Fruit fly (Drosophila melanogaster): ENCODE results near the gene mtTFB1.
A peak's percentile ranks its signal among the peaks of the same experiment; 100 is the strongest.

mtTFB1 gene

DNA sequence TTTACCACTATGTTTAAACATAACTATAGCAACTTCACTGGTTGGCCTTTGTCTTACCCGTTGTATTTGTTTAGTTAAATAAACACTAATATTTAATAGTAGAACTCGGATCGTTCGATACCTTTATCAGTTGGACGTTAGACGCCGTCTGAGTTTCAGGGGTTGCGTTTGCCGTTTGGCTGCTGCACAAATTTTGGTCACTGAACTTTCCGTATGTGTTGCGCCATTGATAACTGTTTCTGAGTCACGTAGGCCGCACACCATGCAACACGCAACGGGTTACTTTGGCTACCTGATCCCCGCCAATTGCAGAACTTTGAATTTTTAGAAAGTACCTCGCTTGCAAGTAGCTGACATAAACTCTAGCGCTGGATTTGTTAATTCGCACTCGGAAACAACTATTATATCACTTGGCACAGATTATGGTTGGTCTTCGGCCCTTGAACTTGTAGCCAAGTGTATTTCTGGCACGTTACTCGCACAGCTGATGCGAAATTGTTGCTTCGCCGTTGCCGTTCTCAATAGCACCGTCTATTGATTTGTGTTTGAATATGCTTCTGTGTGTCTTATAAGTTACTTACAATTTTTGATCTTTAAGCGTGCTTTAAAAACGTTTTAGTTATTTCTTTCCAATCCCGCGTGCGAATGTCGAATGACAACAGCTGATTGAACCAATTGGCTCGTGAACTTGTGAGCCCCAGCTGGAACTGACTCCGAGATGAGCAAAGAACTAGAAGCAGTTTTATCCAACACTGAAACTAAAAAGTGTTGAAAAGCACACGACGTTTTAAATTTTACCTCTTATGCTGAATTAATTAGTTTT lies 12.3 kb upstream of the mtTFB1 start, which contains the start of gene Dph1 (continued):
- TF ChIP-seq gem (tag; optimal IDR thresholded peaks at IDR 0.05) (peak; percentile 87), Oli (tag; optimal IDR thresholded peaks at IDR 0.05) (peak; percentile 86), CG10147 (GFP tag; optimal IDR thresholded peaks at IDR 0.05) (peak; percentile 46), wor (GFP tag; IDR thresholded peaks at IDR 0.05) (no peak; the same call in 1 of the 2 replicates), CG6854 (GFP tag; optimal IDR thresholded peaks at IDR 0.05) (peak; percentile 78), Atf6 (GFP tag; IDR thresholded peaks at IDR 0.05) (peak; percentile 82), CG8944 (GFP tag; optimal IDR thresholded peaks at IDR 0.05) (peak; percentile 76), CG10543 (GFP tag; optimal IDR thresholded peaks at IDR 0.05) (peak; percentile 54), Myb (GFP tag; optimal IDR thresholded peaks at IDR 0.05) (peak; percentile 74), CG2199 (GFP tag; IDR thresholded peaks at IDR 0.05) (peak; percentile 76; the same call in 2 of the 3 replicates), Xbp1 (GFP tag; optimal IDR thresholded peaks at IDR 0.05) (peak; percentile 86), exex (tag; optimal IDR thresholded peaks at IDR 0.05) (peak; percentile 33), nerfin-1 (tag; optimal IDR thresholded peaks at IDR 0.05) (peak; percentile 71), lov (optimal IDR thresholded peaks at IDR 0.05) (no peak), lov (GFP tag; IDR thresholded peaks at IDR 0.05) (peak; percentile 67; the same call in 1 of the 3 replicates), dan (GFP tag; IDR thresholded peaks at IDR 0.05) (no peak), CG1233 (GFP tag; optimal IDR thresholded peaks at IDR 0.05) (peak; percentile 85), mld (GFP tag; IDR thresholded peaks at IDR 0.05; ENCODE audit: partially characterized antibody) (no peak), caup (GFP tag; optimal IDR thresholded peaks at IDR 0.05; ENCODE audit: severe bottlenecking) (peak; percentile 87), Atf3 (GFP tag; optimal IDR thresholded peaks at IDR 0.05) (peak; percentile 66), CG30020 (tag; optimal IDR thresholded peaks at IDR 0.05) (peak; percentile 22), CG3847 (GFP tag; IDR thresholded peaks at IDR 0.05) (peak; percentile 56), CG18619 (GFP tag; optimal IDR thresholded peaks at IDR 0.05) (peak; percentile 78), CG7271 (tag; optimal IDR thresholded peaks at IDR 0.05) (peak; percentile 50), Deaf1 (tag; optimal IDR thresholded peaks at IDR 0.05) (peak; percentile 49), Sry-β (GFP tag; optimal IDR thresholded peaks at IDR 0.05) (peak; percentile 36), kay (GFP tag; optimal IDR thresholded peaks at IDR 0.05) (peak; percentile 90), fd3F (GFP tag; optimal IDR thresholded peaks at IDR 0.05) (peak; percentile 62), CG12155 (GFP tag; optimal IDR thresholded peaks at IDR 0.05) (peak; percentile 58), CG2712 (tag; optimal IDR thresholded peaks at IDR 0.05) (peak; percentile 89), HLH4C (GFP tag; IDR thresholded peaks at IDR 0.05; ENCODE audit: partially characterized antibody) (0 out of 3 replicates have a peak, but pooled peaks have one; percentile 34), salm (tag; optimal IDR thresholded peaks at IDR 0.05) (peak; percentile 53), zfh1 (GFP tag; IDR thresholded peaks at IDR 0.05) (peak; percentile 92), gro (GFP tag; optimal IDR thresholded peaks at IDR 0.05) (peak; percentile 70), CG4424 (GFP tag; optimal IDR thresholded peaks at IDR 0.05) (peak; percentile 85), Lpt (GFP tag; optimal IDR thresholded peaks at IDR 0.05) (no peak), CG4854 (GFP tag; optimal IDR thresholded peaks at IDR 0.05) (peak; percentile 32), ci (GFP tag; IDR thresholded peaks at IDR 0.05) (peak; percentile 95), CG12299 (tag; optimal IDR thresholded peaks at IDR 0.05) (peak; percentile 27), CG13123 (GFP tag; optimal IDR thresholded peaks at IDR 0.05) (peak; percentile 16), Spps (tag; optimal IDR thresholded peaks at IDR 0.05) (peak; percentile 28), Rx (GFP tag; IDR thresholded peaks at IDR 0.05) (peak; percentile 84), ash1 (GFP tag; optimal IDR thresholded peaks at IDR 0.05) (peak; percentile 2), HLH3B (GFP tag; IDR thresholded peaks at IDR 0.05) (peak; percentile 84), CG1602 (GFP tag; optimal IDR thresholded peaks at IDR 0.05) (peak; percentile 39), NC2β (GFP tag; optimal IDR thresholded peaks at IDR 0.05) (peak; percentile 82), CG6254 (GFP tag; optimal IDR thresholded peaks at IDR 0.05) (peak; percentile 65), CG11085 (GFP tag; IDR thresholded peaks at IDR 0.05) (no peak; the same call in 1 of the 2 replicates), Kr (GFP tag; optimal IDR thresholded peaks at IDR 0.05) (peak; percentile 80)

Data from whole organism, embryonic.